Worm (Caenorhabditis elegans) whole organism, early embryonic: ENCODE results near the gene sdz-37.

Experiments
- F13C5.2 ChIP-seq: sonication (generic microtip); optimal IDR thresholded peaks from 2 replicates; lab custom pipeline; 2017; ENCODE audit warnings: mild to moderate bottlenecking, missing genetic modification characterization, inconsistent platforms, missing compliant biosample characterization
- aly-1 ChIP-seq: sonication (generic microtip); optimal IDR thresholded peaks from 2 replicates; lab custom pipeline; 2016; ENCODE audit warnings: missing genetic modification characterization, missing compliant biosample characterization
- ama-1 ChIP-seq: fragments of 150-350 bp; optimal IDR thresholded peaks from 2 replicates; lab custom pipeline; 2014
- ceh-13 ChIP-seq: fragments of 200-800 bp; sonication (Bioruptor generic); optimal IDR thresholded peaks from 2 replicates; lab custom pipeline; 2018; ENCODE audit warnings: mild to moderate bottlenecking, missing genetic modification characterization, missing compliant biosample characterization
- ets-7 ChIP-seq: sonication (generic microtip); optimal IDR thresholded peaks from 2 replicates; lab custom pipeline; 2016; ENCODE audit warnings: missing genotype, missing genetic modification characterization, missing compliant biosample characterization
- flt-1 ChIP-seq: fragments of 200-800 bp; sonication (Bioruptor generic); IDR thresholded peaks from 2 replicates; pipeline ENCODE4 v1.3.6; 2022; ENCODE audit warnings: missing genetic modification characterization, missing compliant biosample characterization
- hmbx-1 ChIP-seq: sonication (generic microtip); optimal IDR thresholded peaks from 2 replicates; lab custom pipeline; 2016; ENCODE audit warnings: mild to moderate bottlenecking, missing genetic modification characterization, missing compliant biosample characterization
- hmg-4 ChIP-seq: fragments of 200-800 bp; sonication (Bioruptor generic); optimal IDR thresholded peaks from 2 replicates; lab custom pipeline; 2018; ENCODE audit warnings: mild to moderate bottlenecking, missing genetic modification characterization, missing compliant biosample characterization
- pes-1 ChIP-seq: fragments of 200-800 bp; sonication (Bioruptor generic); IDR thresholded peaks from 2 replicates; pipeline ENCODE4 v1.3.6; 2022; ENCODE audit warnings: missing genetic modification reagents, missing genetic modification characterization, missing compliant biosample characterization
- sea-1 ChIP-seq: fragments of 200-800 bp; sonication (Bioruptor generic); conservative IDR thresholded peaks from 2 replicates; pipeline ENCODE4 v1.3.6; 2022; ENCODE audit warnings: missing genetic modification characterization, missing compliant biosample characterization
- tbx-11 ChIP-seq: fragments of 200-800 bp; sonication (Bioruptor generic); IDR thresholded peaks from 2 replicates; pipeline ENCODE4 v1.3.6; 2022; ENCODE audit warnings: missing genetic modification characterization, missing compliant biosample characterization
- tbx-37 ChIP-seq: fragments of 200-800 bp; sonication (Bioruptor generic); conservative IDR thresholded peaks from 2 replicates; pipeline ENCODE4 v1.3.6; 2022; ENCODE audit warnings: missing genetic modification reagents, missing genetic modification characterization, missing compliant biosample characterization
- tra-4 ChIP-seq: sonication (generic microtip); optimal IDR thresholded peaks from 2 replicates; lab custom pipeline; 2017; ENCODE audit warnings: missing genetic modification characterization, missing compliant biosample characterization

ce11 chrII:10479348-10479747 is 14.7 kb downstream of the sdz-37 start, which contains the start of gene clec-59:
- TF ChIP-seq aly-1 (tag; lab: Kevin White, UChicago): no peak
- TF ChIP-seq hmbx-1 (tag; lab: Kevin White, UChicago): no peak
- no peak for TF ChIP-seq tbx-37 (GFP tag; lab: Robert Waterston, UW)
- TF ChIP-seq flt-1 (GFP tag; lab: Robert Waterston, UW): no peak
- no peak for TF ChIP-seq ama-1
- no peak for TF ChIP-seq ceh-13 (GFP tag; lab: Kevin White, UChicago)
- TF ChIP-seq hmg-4: no peak
- TF ChIP-seq sea-1: no peak
- TF ChIP-seq tra-4 (tag; lab: Kevin White, UChicago): no peak
- no peak for TF ChIP-seq pes-1 (GFP tag; lab: Robert Waterston, UW)
- TF ChIP-seq ets-7: no peak
- TF ChIP-seq F13C5.2 (tag; lab: Kevin White, UChicago): no peak
- TF ChIP-seq tbx-11: no peak
